Fruit fly (Drosophila melanogaster) whole organism, adult: ENCODE data around the gene CSN8.

Experiments
- CG11617 ChIP-seq: fragments of 200-800 bp; sonication (Bioruptor generic); optimal IDR thresholded peaks from 2 replicates; lab custom pipeline; 2017; ENCODE audit warnings: mild to moderate bottlenecking, missing biosample characterization, missing genetic modification reagents, missing genetic modification characterization
- CG12768 ChIP-seq: fragments of 200-800 bp; sonication (Bioruptor generic); optimal IDR thresholded peaks from 2 replicates; lab custom pipeline; 2017; ENCODE audit warnings: missing biosample characterization, missing genetic modification characterization, mild to moderate bottlenecking, moderate library complexity, missing genetic modification reagents
- CG14711 ChIP-seq: fragments of 200-800 bp; sonication (Bioruptor generic); optimal IDR thresholded peaks from 2 replicates; lab custom pipeline; 2018; ENCODE audit warnings: missing biosample characterization, mild to moderate bottlenecking, missing genetic modification characterization, moderate library complexity
- CG1620 ChIP-seq: fragments of 200-800 bp; sonication (Bioruptor generic); optimal IDR thresholded peaks from 2 replicates; lab custom pipeline; 2016; ENCODE audit warnings: missing biosample characterization, missing genetic modification characterization
- CG33017 ChIP-seq: fragments of 200-800 bp; sonication (Bioruptor generic); optimal IDR thresholded peaks from 2 replicates; lab custom pipeline; 2018; ENCODE audit warnings: missing biosample characterization, mild to moderate bottlenecking, missing genetic modification characterization, moderate library complexity
- CG5204 ChIP-seq: fragments of 200-800 bp; sonication (Bioruptor generic); optimal IDR thresholded peaks from 2 replicates; lab custom pipeline; 2016; ENCODE audit warnings: missing biosample characterization, missing genetic modification characterization
- CG7045 ChIP-seq: fragments of 200-800 bp; sonication (Bioruptor generic); optimal IDR thresholded peaks from 2 replicates; lab custom pipeline; 2017; ENCODE audit warnings: missing biosample characterization, mild to moderate bottlenecking, missing genetic modification characterization
- CG7101 ChIP-seq: fragments of 200-800 bp; sonication (Bioruptor generic); optimal IDR thresholded peaks from 2 replicates; lab custom pipeline; 2018; ENCODE audit warnings: missing biosample characterization, mild to moderate bottlenecking, missing genetic modification characterization, moderate library complexity
- Clk ChIP-seq: fragments of 200-800 bp; sonication (Bioruptor generic); optimal IDR thresholded peaks from 2 replicates; lab custom pipeline; 2017; ENCODE audit warnings: missing biosample characterization, missing genetic modification characterization
- Crg-1 ChIP-seq: fragments of 200-800 bp; sonication (Bioruptor generic); optimal IDR thresholded peaks from 2 replicates; lab custom pipeline; 2016; ENCODE audit warnings: missing biosample characterization, missing genetic modification characterization
- Hr96 ChIP-seq: fragments of 200-800 bp; sonication (Bioruptor generic); optimal IDR thresholded peaks from 2 replicates; lab custom pipeline; 2016; ENCODE audit warnings: missing biosample characterization, missing genetic modification characterization
- Mnt ChIP-seq: fragments of 200-800 bp; sonication (Bioruptor generic); optimal IDR thresholded peaks from 2 replicates; lab custom pipeline; 2016; ENCODE audit warnings: missing biosample characterization, mild to moderate bottlenecking, missing genetic modification characterization
- bab1 ChIP-seq: fragments of 200-800 bp; sonication (Bioruptor generic); optimal IDR thresholded peaks from 3 replicates; lab custom pipeline; 2019; ENCODE audit warnings: missing biosample characterization, mild to moderate bottlenecking, missing genetic modification characterization, moderate library complexity
- cic ChIP-seq: fragments of 200-800 bp; sonication (Bioruptor generic); optimal IDR thresholded peaks from 2 replicates; lab custom pipeline; 2017; ENCODE audit warnings: missing biosample characterization, mild to moderate bottlenecking, missing genetic modification characterization, moderate library complexity
- cnc ChIP-seq, 2 experiments: fragments of >200 bp; optimal IDR thresholded peaks; 2 replicates each; lab custom pipeline; 2017
- kay ChIP-seq: fragments of 200-800 bp; sonication (Bioruptor generic); peaks from one replicate; lab custom pipeline; 2016; ENCODE audit warnings: missing biosample characterization, missing genetic modification characterization, borderline replicate concordance
- ovo ChIP-seq: fragments of 200-800 bp; sonication (Bioruptor generic); optimal IDR thresholded peaks from 2 replicates; lab custom pipeline; 2016; ENCODE audit warnings: missing biosample characterization, missing genetic modification characterization
- pad ChIP-seq: fragments of 200-800 bp; sonication (Bioruptor generic); optimal IDR thresholded peaks from 3 replicates; lab custom pipeline; 2017; ENCODE audit warnings: missing biosample characterization, missing genetic modification characterization, mild to moderate bottlenecking, moderate library complexity, missing genetic modification reagents
- tj ChIP-seq: fragments of 200-800 bp; sonication (Bioruptor generic); optimal IDR thresholded peaks from 3 replicates; lab custom pipeline; 2017; ENCODE audit warnings: missing biosample characterization, mild to moderate bottlenecking, missing genetic modification characterization, moderate library complexity
- toe ChIP-seq: fragments of 200-800 bp; sonication (Bioruptor generic); optimal IDR thresholded peaks from 2 replicates; lab custom pipeline; 2016; ENCODE audit warnings: missing biosample characterization, missing genetic modification characterization

Gene CSN8

DNA sequence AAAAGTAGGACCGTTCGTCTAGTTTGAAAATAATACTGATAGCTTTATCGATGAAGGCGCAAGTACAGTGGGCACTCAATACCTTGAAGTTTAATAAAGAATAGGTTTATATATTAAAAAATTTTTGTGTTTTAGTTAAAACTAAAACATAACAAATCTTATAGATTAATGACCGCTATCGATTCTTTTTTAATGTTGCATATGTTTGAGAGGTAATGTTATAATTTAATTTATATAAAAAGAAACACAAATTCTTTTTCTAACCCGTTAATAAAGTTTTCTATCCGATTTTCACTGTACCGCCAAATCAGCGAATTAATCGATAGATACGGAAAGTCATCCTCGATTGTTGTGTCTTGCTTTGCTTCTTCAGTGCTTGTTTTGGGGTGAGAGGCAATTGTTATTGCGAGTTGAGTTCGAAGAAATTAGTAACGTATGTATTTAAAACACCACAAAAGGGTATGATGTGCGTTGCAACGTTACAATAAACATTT lies 19.5 kb downstream of the CSN8 start, which contains the start of the genes Dad1 and CG13384:
Dad1 (minus strand) TSS at position 30 of the 494 bp plus-strand sequence.
CG13384 (plus strand) TSS at position 348 of the 494 bp plus-strand sequence.
- TF ChIP-seq tj (GFP tag; lab: Kevin White, UChicago) (peak; percentile 88), Hr96 (GFP tag; lab: Kevin White, UChicago) (peak; percentile 79), CG7045 (GFP tag; lab: Kevin White, UChicago) (peak; percentile 94), toe (GFP tag; lab: Kevin White, UChicago) (peak; percentile 89), kay (GFP tag; lab: Kevin White, UChicago) (peak; percentile 89), CG7101 (tag; lab: Kevin White, UChicago) (peak; percentile 98), pad (GFP tag; lab: Kevin White, UChicago) (peak; percentile 83), CG11617 (GFP tag; lab: Kevin White, UChicago) (peak; percentile 96), CG5204 (GFP tag; lab: Kevin White, UChicago) (peak; percentile 94), Mnt (GFP tag; lab: Kevin White, UChicago) (peak; percentile 72), cnc (optimal IDR thresholded peaks at IDR 0.05; lab: Kevin White, UChicago) (no peak), cic (GFP tag; lab: Kevin White, UChicago) (peak; percentile 81), CG12768 (peak; percentile 96), bab1 (GFP tag; lab: Kevin White, UChicago) (peak; percentile 97), ovo (GFP tag; lab: Kevin White, UChicago) (peak; percentile 78), Clk (GFP tag; lab: Kevin White, UChicago) (peak; percentile 85), CG1620 (GFP tag; lab: Kevin White, UChicago) (peak; percentile 85), CG14711 (tag; lab: Kevin White, UChicago) (peak; percentile 92), Crg-1 (GFP tag; lab: Kevin White, UChicago) (peak; percentile 88), CG33017 (tag; lab: Kevin White, UChicago) (peak; percentile 96)

DNA sequence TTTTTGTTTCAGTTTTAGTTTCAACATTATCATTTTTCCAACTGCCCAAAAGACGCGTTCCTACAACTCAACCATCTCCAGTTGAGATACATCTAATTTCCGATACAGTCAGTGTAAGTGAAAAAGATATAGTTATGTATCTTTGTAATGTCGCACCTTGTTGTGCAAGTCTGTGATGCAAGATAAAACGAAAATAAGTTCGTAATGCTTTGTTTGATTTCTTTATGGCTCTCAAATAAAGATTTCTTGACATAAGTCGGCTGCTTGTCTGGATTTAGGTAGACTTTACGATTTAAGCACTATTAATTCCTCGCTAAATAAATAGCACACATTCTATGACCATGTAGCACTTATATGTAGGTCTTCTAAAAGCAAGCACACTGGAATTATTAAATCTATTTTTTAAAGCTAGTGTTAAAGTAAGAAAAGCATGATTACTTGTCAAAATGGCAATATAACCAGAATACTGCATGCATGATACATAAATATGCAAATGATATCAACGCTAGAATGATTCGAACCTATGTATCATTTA lies 20.4 kb downstream of the CSN8 start:
- TF ChIP-seq cic (GFP tag; lab: Kevin White, UChicago), result peak; percentile 2
- no peak for TF ChIP-seq CG11617 (GFP tag; lab: Kevin White, UChicago)
- TF ChIP-seq bab1 (GFP tag; lab: Kevin White, UChicago), result no peak
- peak; percentile 62 for TF ChIP-seq CG7045 (GFP tag; lab: Kevin White, UChicago)
- no peak for TF ChIP-seq tj (GFP tag; lab: Kevin White, UChicago)
- TF ChIP-seq Crg-1 (GFP tag; lab: Kevin White, UChicago), result no peak
- TF ChIP-seq Hr96 (GFP tag; lab: Kevin White, UChicago), result no peak
- no peak for TF ChIP-seq pad (GFP tag; lab: Kevin White, UChicago)
- TF ChIP-seq ovo (GFP tag; lab: Kevin White, UChicago), result no peak
- TF ChIP-seq Clk (GFP tag; lab: Kevin White, UChicago), result no peak
- no peak for TF ChIP-seq cnc (optimal IDR thresholded peaks at IDR 0.05; lab: Kevin White, UChicago)
- peak; percentile 12 for TF ChIP-seq CG7101 (tag; lab: Kevin White, UChicago)
- TF ChIP-seq CG14711 (tag; lab: Kevin White, UChicago), result peak; percentile 6
- TF ChIP-seq Mnt (GFP tag; lab: Kevin White, UChicago), result no peak
- no peak for TF ChIP-seq CG5204 (GFP tag; lab: Kevin White, UChicago)
- no peak for TF ChIP-seq CG12768
- no peak for TF ChIP-seq CG33017 (tag; lab: Kevin White, UChicago)
- TF ChIP-seq kay (GFP tag; lab: Kevin White, UChicago), result peak; percentile 92
- no peak for TF ChIP-seq CG1620 (GFP tag; lab: Kevin White, UChicago)

DNA sequence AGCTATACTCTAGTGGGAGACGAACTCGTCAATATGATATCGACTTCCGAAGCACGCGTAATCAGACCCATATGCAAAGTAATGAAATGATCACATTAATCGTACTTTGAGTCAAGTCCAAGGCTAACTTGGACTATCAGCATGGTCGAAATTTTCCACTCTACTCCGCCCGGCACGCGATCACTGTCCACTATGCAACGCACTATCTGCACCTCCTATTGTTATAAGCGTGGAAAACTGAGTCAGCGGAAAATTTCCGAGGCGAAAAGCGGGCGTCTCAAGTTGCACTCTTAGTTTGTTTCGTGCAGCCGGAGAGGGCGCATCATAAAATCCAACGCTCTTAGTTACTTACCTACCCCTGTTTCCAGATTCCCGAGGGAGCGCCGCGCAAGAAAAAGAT lies 21.2 kb downstream of the CSN8 start:
- TF ChIP-seq Clk (GFP tag; lab: Kevin White, UChicago) (no peak), tj (GFP tag; lab: Kevin White, UChicago) (peak; percentile 91)

DNA sequence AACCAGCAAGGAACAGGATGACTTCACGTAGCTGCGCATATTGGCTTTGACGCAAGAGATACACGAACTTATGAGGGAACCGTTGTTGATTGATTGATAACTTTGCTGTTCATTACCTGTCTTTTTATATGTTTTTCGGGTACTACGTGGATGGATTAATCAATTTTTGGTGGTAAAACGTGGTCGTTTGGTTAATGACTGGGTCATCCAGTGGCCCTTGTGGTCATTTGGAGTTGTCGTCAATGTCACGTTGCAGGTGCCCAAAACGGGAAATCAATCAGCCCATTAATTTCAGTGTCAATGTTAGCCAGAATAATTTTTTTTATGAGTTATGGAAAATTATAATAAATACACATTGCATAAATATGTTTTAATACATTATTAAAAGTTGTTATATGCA lies 24.6 kb downstream of the CSN8 start, which contains the start of gene CG42819:
CG42819 (minus strand) TSS at position 101 of the 400 bp plus-strand sequence.
- no peak for TF ChIP-seq CG5204 (GFP tag; lab: Kevin White, UChicago)
- no peak for TF ChIP-seq tj (GFP tag; lab: Kevin White, UChicago)
- no peak for TF ChIP-seq Mnt (GFP tag; lab: Kevin White, UChicago)
- TF ChIP-seq kay (GFP tag; lab: Kevin White, UChicago), result no peak
- no peak for TF ChIP-seq Hr96 (GFP tag; lab: Kevin White, UChicago)
- TF ChIP-seq CG1620 (GFP tag; lab: Kevin White, UChicago), result no peak
- no peak for TF ChIP-seq CG33017 (tag; lab: Kevin White, UChicago)
- TF ChIP-seq CG14711 (tag; lab: Kevin White, UChicago), result no peak
- no peak for TF ChIP-seq CG11617 (GFP tag; lab: Kevin White, UChicago)
- no peak for TF ChIP-seq CG7101 (tag; lab: Kevin White, UChicago)
- no peak for TF ChIP-seq Crg-1 (GFP tag; lab: Kevin White, UChicago)

DNA sequence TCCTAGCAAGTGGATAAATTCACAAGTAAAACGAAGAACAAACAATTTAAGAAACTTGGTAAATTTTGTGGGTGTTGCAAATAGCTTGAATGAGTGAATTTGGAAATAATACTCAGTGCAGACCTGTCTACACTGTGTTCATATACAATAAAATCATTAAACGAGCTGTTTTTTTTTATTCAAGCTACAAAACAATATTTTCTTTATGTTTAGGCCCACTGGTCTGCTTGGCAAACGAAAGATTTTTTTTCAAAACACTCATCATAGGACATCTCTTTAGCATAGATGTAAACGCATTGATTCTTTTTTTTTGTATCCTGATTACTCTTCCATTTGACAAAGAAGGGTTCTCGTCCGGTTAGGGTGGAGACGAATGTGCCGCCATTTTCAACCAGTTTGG lies 27.6 kb downstream of the CSN8 start, which contains the start of gene CG42820:
CG42820 (minus strand) TSS at position 101 of the 400 bp plus-strand sequence.
- no peak for TF ChIP-seq Hr96 (GFP tag; lab: Kevin White, UChicago)
- TF ChIP-seq bab1 (GFP tag; lab: Kevin White, UChicago), result no peak
- TF ChIP-seq CG1620 (GFP tag; lab: Kevin White, UChicago), result no peak
- no peak for TF ChIP-seq ovo (GFP tag; lab: Kevin White, UChicago)
- no peak for TF ChIP-seq tj (GFP tag; lab: Kevin White, UChicago)
- TF ChIP-seq Crg-1 (GFP tag; lab: Kevin White, UChicago), result no peak
